Fruit fly (Drosophila melanogaster): ENCODE data around the gene Nepl15.

Gene Nepl15

DNA sequence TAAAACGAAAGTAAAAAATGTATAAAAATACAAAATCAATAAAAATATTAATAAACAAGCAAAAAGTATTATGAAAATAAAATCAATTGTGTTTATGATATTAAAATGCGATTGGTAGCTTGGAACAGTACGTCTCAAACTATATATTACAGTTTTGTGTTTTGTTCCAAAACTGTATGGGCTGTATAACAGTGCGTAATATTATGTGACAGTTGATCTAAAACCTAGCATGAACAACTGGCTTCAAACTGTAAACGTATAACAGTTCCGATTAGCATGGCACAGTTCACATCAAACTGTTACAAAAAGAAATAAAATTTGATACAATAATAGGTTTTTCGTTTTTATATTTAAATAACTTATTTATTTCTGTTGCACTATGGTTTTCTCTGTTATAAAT is 28.0 kb upstream of the Nepl15 start (continued):
- no peak for TF ChIP-seq CG12219 (GFP tag; optimal IDR thresholded peaks at IDR 0.05)
- TF ChIP-seq emc (GFP tag; optimal IDR thresholded peaks at IDR 0.05): no peak
- no peak for TF ChIP-seq Ets97D (GFP tag; optimal IDR thresholded peaks at IDR 0.05)
- TF ChIP-seq YL-1 (GFP tag; optimal IDR thresholded peaks at IDR 0.05): peak; percentile 3
- TF ChIP-seq CG6683 (GFP tag; optimal IDR thresholded peaks at IDR 0.05): no peak
- TF ChIP-seq Neu2 (GFP tag; optimal IDR thresholded peaks at IDR 0.05; ENCODE audit: borderline replicate concordance): no peak
- no peak for TF ChIP-seq gfzf (GFP tag; optimal IDR thresholded peaks at IDR 0.05)
- TF ChIP-seq Fer3 (tag; optimal IDR thresholded peaks at IDR 0.05): no peak
- peak; percentile 87 for TF ChIP-seq Abd-B (GFP tag; optimal IDR thresholded peaks at IDR 0.05)
- TF ChIP-seq CG9437 (GFP tag; optimal IDR thresholded peaks at IDR 0.05): no peak
- no peak for TF ChIP-seq CG4404 (GFP tag; IDR thresholded peaks at IDR 0.05)
- no peak for TF ChIP-seq Dp (GFP tag; optimal IDR thresholded peaks at IDR 0.05)
- peak in 1 of 2 experiments; percentile 1 for TF ChIP-seq dpn (GFP tag; optimal IDR thresholded peaks at IDR 0.05)
- TF ChIP-seq hb (GFP tag; IDR thresholded peaks at IDR 0.05; ENCODE audit: partially characterized antibody): peak; percentile 68; the same call in 2 of the 3 replicates
- peak; percentile 81 for TF ChIP-seq Opbp (GFP tag; IDR thresholded peaks at IDR 0.05; ENCODE audit: partially characterized antibody)
- TF ChIP-seq CoRest (tag; optimal IDR thresholded peaks at IDR 0.05): peak; percentile 42
- peak; percentile 37 for TF ChIP-seq B-H2 (GFP tag; optimal IDR thresholded peaks at IDR 0.05)
- TF ChIP-seq CG8924 (tag; optimal IDR thresholded peaks at IDR 0.05): no peak
- no peak for TF ChIP-seq dmrt99B (tag; optimal IDR thresholded peaks at IDR 0.05)
- TF ChIP-seq salm (tag; optimal IDR thresholded peaks at IDR 0.05): no peak
- TF ChIP-seq tna (GFP tag; IDR thresholded peaks at IDR 0.05; ENCODE audit: partially characterized antibody): peak; percentile 47; the same call in 1 of the 2 replicates
- TF ChIP-seq CG42726 (GFP tag; IDR thresholded peaks at IDR 0.05; ENCODE audit: partially characterized antibody): peak; percentile 76
- peak; percentile 19 for TF ChIP-seq CG13424 (tag; optimal IDR thresholded peaks at IDR 0.05)
- TF ChIP-seq disco-r (GFP tag; optimal IDR thresholded peaks at IDR 0.05): peak; percentile 9
- no peak for TF ChIP-seq esg (GFP tag; conservative IDR thresholded peaks at IDR 0.05)
- no peak for TF ChIP-seq peb (GFP tag; IDR thresholded peaks at IDR 0.05)
- TF ChIP-seq en (GFP tag; optimal IDR thresholded peaks at IDR 0.05): no peak
- no peak for TF ChIP-seq Bteb2 (GFP tag; optimal IDR thresholded peaks at IDR 0.05)
- TF ChIP-seq ind (GFP tag; optimal IDR thresholded peaks at IDR 0.05): no peak
- no peak for TF ChIP-seq al (GFP tag; IDR thresholded peaks at IDR 0.05)
- TF ChIP-seq CG15696 (tag; optimal IDR thresholded peaks at IDR 0.05): no peak
- peak; percentile 19 for TF ChIP-seq CG14710 (tag; optimal IDR thresholded peaks at IDR 0.05)
- no peak for TF ChIP-seq scrt (GFP tag; optimal IDR thresholded peaks at IDR 0.05)
- TF ChIP-seq CG18262 (tag; optimal IDR thresholded peaks at IDR 0.05): no peak
- no peak for TF ChIP-seq Antp (GFP tag; optimal IDR thresholded peaks at IDR 0.05)
- peak; percentile 1 for TF ChIP-seq Jarid2 (GFP tag; optimal IDR thresholded peaks at IDR 0.05)
- no peak for TF ChIP-seq Dll (GFP tag; IDR thresholded peaks at IDR 0.05; ENCODE audit: partially characterized antibody)
- no peak for TF ChIP-seq CG12659 (GFP tag; optimal IDR thresholded peaks at IDR 0.05)
- no peak for TF ChIP-seq nom (GFP tag; optimal IDR thresholded peaks at IDR 0.05)
- TF ChIP-seq gsb-n (tag; optimal IDR thresholded peaks at IDR 0.05): no peak
- no peak for TF ChIP-seq Side (GFP tag; optimal IDR thresholded peaks at IDR 0.05)
- peak; percentile 42 for TF ChIP-seq CG7839 (tag; optimal IDR thresholded peaks at IDR 0.05)
- no peak for TF ChIP-seq CG17361 (GFP tag; IDR thresholded peaks at IDR 0.05)
- peak; percentile 55 for TF ChIP-seq nmo (GFP tag; optimal IDR thresholded peaks at IDR 0.05)
- TF ChIP-seq Ssrp (tag; optimal IDR thresholded peaks at IDR 0.05): peak; percentile 58
- no peak for TF ChIP-seq CG11093 (GFP tag; IDR thresholded peaks at IDR 0.05)
- TF ChIP-seq Ada2b (GFP tag; IDR thresholded peaks at IDR 0.05): no peak
- TF ChIP-seq CG6765 (GFP tag; optimal IDR thresholded peaks at IDR 0.05): no peak
- TF ChIP-seq CG1529 (GFP tag; optimal IDR thresholded peaks at IDR 0.05): no peak
- no peak for TF ChIP-seq CG10979 (tag; optimal IDR thresholded peaks at IDR 0.05)
